Fruit fly (Drosophila melanogaster): ENCODE measurements around the gene hiw.
A peak's percentile ranks its signal among the peaks of the same experiment; 100 is the strongest.

DNA sequence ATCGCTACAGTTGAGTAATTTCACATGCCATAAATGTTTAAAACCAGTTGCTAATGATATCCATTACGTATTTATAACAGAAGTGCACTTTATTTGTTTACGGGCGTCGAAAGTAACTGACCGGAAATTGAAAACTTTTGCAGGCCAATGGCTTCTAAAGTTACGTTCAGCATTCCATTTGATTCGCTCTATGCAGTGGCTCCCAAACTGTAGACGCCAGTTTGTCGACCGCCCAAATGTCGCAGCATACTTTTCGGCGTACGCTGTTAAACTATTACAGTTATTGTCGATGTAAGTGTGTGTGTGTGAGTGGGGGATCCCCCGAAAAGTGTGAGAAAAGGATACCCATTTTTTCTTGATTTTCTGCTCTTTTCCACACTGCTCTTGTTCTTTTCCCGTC lies 102.4 kb downstream of the hiw start:
- TF ChIP-seq CG8478 (optimal IDR thresholded peaks at IDR 0.05) (no peak), CTCF (optimal IDR thresholded peaks at IDR 0.05) (peak in 1 of 2 experiments; percentile 6)
